Fruit fly (Drosophila melanogaster): ENCODE data around the gene CG32266.

The CG32266 gene

dm6 chr3L:3828111-3828510 lies 37.5 kb downstream of the CG32266 start:
- TF ChIP-seq Hmr (GFP tag; optimal IDR thresholded peaks at IDR 0.05) (no peak), CG8388 (GFP tag; optimal IDR thresholded peaks at IDR 0.05) (no peak), Rfx (GFP tag; IDR thresholded peaks at IDR 0.05) (no peak), onecut (GFP tag; IDR thresholded peaks at IDR 0.05) (no peak), oc (tag; optimal IDR thresholded peaks at IDR 0.05) (no peak), CG2116 (GFP tag; optimal IDR thresholded peaks at IDR 0.05) (no peak), kay (GFP tag; optimal IDR thresholded peaks at IDR 0.05) (no peak), Blimp-1 (GFP tag; optimal IDR thresholded peaks at IDR 0.05) (no peak), CG8944 (GFP tag; optimal IDR thresholded peaks at IDR 0.05) (no peak), Bgb (GFP tag; IDR thresholded peaks at IDR 0.05; ENCODE audit: partially characterized antibody) (0 out of 2 replicates have a peak, but pooled peaks have one; percentile 9), Atf3 (GFP tag; optimal IDR thresholded peaks at IDR 0.05) (no peak), CG15514 (GFP tag; optimal IDR thresholded peaks at IDR 0.05) (no peak), lilli (GFP tag; optimal IDR thresholded peaks at IDR 0.05) (no peak), Deaf1 (tag; optimal IDR thresholded peaks at IDR 0.05) (peak; percentile 87), pros (GFP tag; optimal IDR thresholded peaks at IDR 0.05) (peak; percentile 85), CG10543 (GFP tag; optimal IDR thresholded peaks at IDR 0.05) (no peak), CG30403 (GFP tag; optimal IDR thresholded peaks at IDR 0.05) (no peak), nerfin-1 (tag; optimal IDR thresholded peaks at IDR 0.05) (peak; percentile 15), CG14965 (GFP tag; optimal IDR thresholded peaks at IDR 0.05; ENCODE audit: borderline replicate concordance) (no peak), unc-4 (GFP tag; IDR thresholded peaks at IDR 0.05; ENCODE audit: partially characterized antibody) (no peak), fu2 (GFP tag; optimal IDR thresholded peaks at IDR 0.05) (no peak), btn (GFP tag; optimal IDR thresholded peaks at IDR 0.05) (no peak), CG7372 (GFP tag; IDR thresholded peaks at IDR 0.05) (no peak), Tbp (GFP tag; optimal IDR thresholded peaks at IDR 0.05) (no peak), Trl (optimal IDR thresholded peaks at IDR 0.05) (peak; percentile 51 to 78), Trl (GFP tag; optimal IDR thresholded peaks at IDR 0.05) (no peak), Dek (tag; optimal IDR thresholded peaks at IDR 0.05) (no peak), CG18619 (GFP tag; optimal IDR thresholded peaks at IDR 0.05) (no peak), CG30431 (GFP tag; optimal IDR thresholded peaks at IDR 0.05) (no peak), CG8765 (GFP tag; IDR thresholded peaks at IDR 0.05) (no peak), Ada2b (GFP tag; IDR thresholded peaks at IDR 0.05) (no peak), otp (GFP tag; IDR thresholded peaks at IDR 0.05) (no peak), NfI (GFP tag; optimal IDR thresholded peaks at IDR 0.05) (no peak), CG11723 (GFP tag; optimal IDR thresholded peaks at IDR 0.05) (no peak), hbn (GFP tag; IDR thresholded peaks at IDR 0.05; ENCODE audit: partially characterized antibody) (no peak), CG31441 (GFP tag; IDR thresholded peaks at IDR 0.05) (no peak), Sox100B (GFP tag; optimal IDR thresholded peaks at IDR 0.05) (no peak), ci (GFP tag; IDR thresholded peaks at IDR 0.05) (no peak), Gug (GFP tag; IDR thresholded peaks at IDR 0.05) (no peak), jigr1 (GFP tag; IDR thresholded peaks at IDR 0.05) (no peak), C15 (GFP tag; IDR thresholded peaks at IDR 0.05) (no peak), h (optimal IDR thresholded peaks at IDR 0.05) (no peak), lola (GFP tag; optimal IDR thresholded peaks at IDR 0.05) (no peak), tup (GFP tag; optimal IDR thresholded peaks at IDR 0.05) (no peak), CG18599 (GFP tag; optimal IDR thresholded peaks at IDR 0.05) (no peak), NC2α (GFP tag; optimal IDR thresholded peaks at IDR 0.05) (no peak), Opbp (GFP tag; IDR thresholded peaks at IDR 0.05; ENCODE audit: partially characterized antibody) (0 out of 3 replicates have a peak, but pooled peaks have one; percentile 32), kah (GFP tag; optimal IDR thresholded peaks at IDR 0.05) (no peak), her (GFP tag; optimal IDR thresholded peaks at IDR 0.05) (no peak), cg (GFP tag; optimal IDR thresholded peaks at IDR 0.05) (no peak)

Measured in whole organism, embryonic.